Worm (Caenorhabditis elegans) whole organism, young adult: ENCODE measurements around the gene atg-7.

Experiments used
- B0019.2 ChIP-seq: fragments of 200-800 bp; sonication (Bioruptor generic); conservative IDR thresholded peaks from 2 replicates; pipeline ENCODE4 v1.3.6; 2022; ENCODE audit warnings: missing genetic modification reagents, missing genetic modification characterization, missing compliant biosample characterization
- B0035.1 ChIP-seq: sonication (generic microtip); optimal IDR thresholded peaks from 2 replicates; lab custom pipeline; 2016; ENCODE audit warnings: missing genetic modification characterization, mild to moderate bottlenecking, missing compliant biosample characterization, missing genotype, missing genetic modification reagents
- C17E4.6 ChIP-seq: fragments of 200-800 bp; sonication (Bioruptor generic); IDR thresholded peaks from 2 replicates; pipeline ENCODE4 v1.3.6; 2022; ENCODE audit warnings: missing genetic modification reagents, missing genetic modification characterization, missing compliant biosample characterization
- D2030.7 ChIP-seq: fragments of 200-800 bp; sonication (Bioruptor generic); IDR thresholded peaks from 2 replicates; pipeline ENCODE4 v1.3.6; 2022; ENCODE audit warnings: missing genetic modification reagents, missing genetic modification characterization, missing compliant biosample characterization
- F10E7.11 ChIP-seq: sonication (generic microtip); optimal IDR thresholded peaks from 2 replicates; lab custom pipeline; 2017; ENCODE audit warnings: mild to moderate bottlenecking, missing genetic modification characterization, moderate library complexity, missing compliant biosample characterization
- F33H1.4 ChIP-seq: fragments of 200-800 bp; sonication (Bioruptor generic); IDR thresholded peaks from 2 replicates; pipeline ENCODE4 v1.3.6; 2022; ENCODE audit warnings: missing genetic modification reagents, missing genetic modification characterization, missing compliant biosample characterization
- F49E8.2 ChIP-seq: sonication (generic microtip); optimal IDR thresholded peaks from 3 replicates; lab custom pipeline; 2017; ENCODE audit warnings: missing genetic modification characterization, mild to moderate bottlenecking, missing compliant biosample characterization, antibody characterized with exemption, moderate library complexity; ENCODE audit not compliant: insufficient read depth
- F52B5.7 ChIP-seq: sonication (generic microtip); optimal IDR thresholded peaks from 2 replicates; lab custom pipeline; 2016; ENCODE audit warnings: mild to moderate bottlenecking, missing genetic modification characterization, missing compliant biosample characterization
- F57C9.4 ChIP-seq: sonication (generic microtip); optimal IDR thresholded peaks from 2 replicates; lab custom pipeline; 2017; ENCODE audit warnings: mild to moderate bottlenecking, missing genetic modification characterization, missing compliant biosample characterization
- T07F8.4 ChIP-seq: sonication (generic microtip); optimal IDR thresholded peaks from 2 replicates; lab custom pipeline; 2016; ENCODE audit warnings: mild to moderate bottlenecking, missing genetic modification characterization, moderate library complexity, missing compliant biosample characterization
- Y53F4B.3 ChIP-seq: fragments of 200-800 bp; sonication (Bioruptor generic); IDR thresholded peaks from 2 replicates; pipeline ENCODE4 v1.3.6; 2022; ENCODE audit warnings: missing genetic modification reagents, missing genetic modification characterization, missing compliant biosample characterization
- attf-3 ChIP-seq: fragments of 200-800 bp; sonication (Bioruptor generic); conservative IDR thresholded peaks from 2 replicates; pipeline ENCODE4 v1.3.6; 2022; ENCODE audit warnings: missing genetic modification reagents, missing genetic modification characterization, missing compliant biosample characterization
- ceh-27 ChIP-seq: fragments of 200-800 bp; sonication (Bioruptor generic); optimal IDR thresholded peaks from 2 replicates; lab custom pipeline; 2018; ENCODE audit warnings: mild to moderate bottlenecking, missing genetic modification characterization, moderate library complexity, missing compliant biosample characterization
- ceh-91 ChIP-seq: fragments of 200-800 bp; sonication (Bioruptor generic); IDR thresholded peaks from 2 replicates; pipeline ENCODE4 v1.3.6; 2022; ENCODE audit warnings: missing genetic modification reagents, missing genetic modification characterization, missing compliant biosample characterization
- die-1 ChIP-seq: sonication (generic microtip); optimal IDR thresholded peaks from 2 replicates; lab custom pipeline; 2016; ENCODE audit warnings: missing genotype, mild to moderate bottlenecking, missing genetic modification characterization, missing compliant biosample characterization
- dpl-1 ChIP-seq: fragments of 150-350 bp; optimal IDR thresholded peaks from 2 replicates; lab custom pipeline; 2014; ENCODE audit warnings: missing biosample characterization, missing genetic modification reagents, missing genetic modification characterization
- efl-1 ChIP-seq: fragments of 150-350 bp; optimal IDR thresholded peaks from 2 replicates; lab custom pipeline; 2014; ENCODE audit warnings: missing biosample characterization, missing genetic modification reagents, missing genetic modification characterization
- egrh-3 ChIP-seq: fragments of 200-800 bp; sonication (Bioruptor generic); IDR thresholded peaks from 2 replicates; pipeline ENCODE4 v1.3.6; 2022; ENCODE audit warnings: missing genetic modification reagents, missing genetic modification characterization, missing compliant biosample characterization
- ekl-4 ChIP-seq: fragments of 200-800 bp; sonication (Bioruptor generic); IDR thresholded peaks from 2 replicates; pipeline ENCODE4 v1.3.6; 2022; ENCODE audit warnings: missing genetic modification reagents, missing genetic modification characterization, missing compliant biosample characterization
- him-1 ChIP-seq: sonication (generic microtip); optimal IDR thresholded peaks from 2 replicates; lab custom pipeline; 2016; ENCODE audit warnings: missing genotype, missing genetic modification reagents, missing genetic modification characterization, missing compliant biosample characterization
- hrde-1 ChIP-seq: sonication (generic microtip); optimal IDR thresholded peaks from 2 replicates; lab custom pipeline; 2016; ENCODE audit warnings: missing genetic modification characterization, mild to moderate bottlenecking, missing compliant biosample characterization, moderate library complexity, missing genotype, missing genetic modification reagents, borderline replicate concordance
- hsf-1 ChIP-seq: fragments of 200-800 bp; sonication (Bioruptor generic); IDR thresholded peaks from 2 replicates; pipeline ENCODE4 v1.3.6; 2022; ENCODE audit warnings: missing genetic modification reagents, missing genetic modification characterization, missing compliant biosample characterization
- let-607 ChIP-seq, 2 experiments: fragments of 200-800 bp in 1 of 2; sonication (Bioruptor generic) in 1 of 2; sonication (generic microtip) in 1 of 2; optimal IDR thresholded peaks; 2 replicates each; lab custom pipeline; 2016 to 2018; ENCODE audit warnings: mild to moderate bottlenecking in 2 of 2, missing compliant biosample characterization in 2 of 2, missing genetic modification characterization in 2 of 2, moderate library complexity in 2 of 2, missing genotype in 1 of 2
- lin-40 ChIP-seq: sonication (generic microtip); optimal IDR thresholded peaks from 2 replicates; lab custom pipeline; 2016; ENCODE audit warnings: missing genetic modification characterization, mild to moderate bottlenecking, missing compliant biosample characterization, missing genotype, missing genetic modification reagents
- lin-54 ChIP-seq: fragments of 200-800 bp; sonication (Bioruptor generic); optimal IDR thresholded peaks from 2 replicates; lab custom pipeline; 2018; ENCODE audit warnings: mild to moderate bottlenecking, missing genetic modification characterization, missing compliant biosample characterization
- lsl-1 ChIP-seq: fragments of 200-800 bp; sonication (Bioruptor generic); optimal IDR thresholded peaks from 2 replicates; lab custom pipeline; 2018; ENCODE audit warnings: mild to moderate bottlenecking, missing genetic modification characterization, moderate library complexity, missing compliant biosample characterization
- lsy-27 ChIP-seq: sonication (generic microtip); optimal IDR thresholded peaks from 2 replicates; lab custom pipeline; 2017; ENCODE audit warnings: missing genetic modification characterization, mild to moderate bottlenecking, missing compliant biosample characterization, antibody characterized with exemption, missing genotype, borderline replicate concordance; ENCODE audit not compliant: insufficient read depth
- madf-3 ChIP-seq: fragments of 200-800 bp; sonication (Bioruptor generic); IDR thresholded peaks from 2 replicates; pipeline ENCODE4 v1.3.6; 2022; ENCODE audit warnings: missing genetic modification reagents, missing genetic modification characterization, missing compliant biosample characterization
- madf-6 ChIP-seq: fragments of 200-800 bp; sonication (Bioruptor generic); IDR thresholded peaks from 2 replicates; pipeline ENCODE4 v1.3.6; 2022; ENCODE audit warnings: missing genetic modification reagents, missing genetic modification characterization, missing compliant biosample characterization
- madf-8 ChIP-seq: fragments of 200-800 bp; sonication (Bioruptor generic); conservative IDR thresholded peaks from 2 replicates; pipeline ENCODE4 v1.3.6; 2022; ENCODE audit warnings: missing genetic modification reagents, missing genetic modification characterization, missing compliant biosample characterization
- nfyb-1 ChIP-seq: fragments of 200-800 bp; sonication (Bioruptor generic); IDR thresholded peaks from 2 replicates; pipeline ENCODE4 v1.3.6; 2022; ENCODE audit warnings: missing genetic modification reagents, missing genetic modification characterization, missing compliant biosample characterization
- nhr-90 ChIP-seq: sonication (generic microtip); optimal IDR thresholded peaks from 2 replicates; lab custom pipeline; 2016; ENCODE audit warnings: missing genotype, mild to moderate bottlenecking, missing genetic modification characterization, missing compliant biosample characterization
- pbrm-1 ChIP-seq: fragments of 200-800 bp; sonication (Bioruptor generic); IDR thresholded peaks from 2 replicates; pipeline ENCODE4 v1.3.6; 2022; ENCODE audit warnings: missing genetic modification reagents, missing genetic modification characterization, missing compliant biosample characterization
- repo-1 ChIP-seq: sonication (generic microtip); optimal IDR thresholded peaks from 2 replicates; lab custom pipeline; 2017; ENCODE audit warnings: mild to moderate bottlenecking, missing genetic modification characterization, missing compliant biosample characterization
- snpc-1.1 ChIP-seq: sonication (generic microtip); optimal IDR thresholded peaks from 2 replicates; lab custom pipeline; 2017; ENCODE audit warnings: missing genetic modification characterization, mild to moderate bottlenecking, missing compliant biosample characterization, antibody characterized with exemption, moderate library complexity, missing genotype, missing genetic modification reagents; ENCODE audit not compliant: insufficient read depth
- snpc-1.3 ChIP-seq: sonication (generic microtip); optimal IDR thresholded peaks from 2 replicates; lab custom pipeline; 2017; ENCODE audit warnings: missing genetic modification characterization, mild to moderate bottlenecking, missing compliant biosample characterization, antibody characterized with exemption, moderate library complexity, missing genotype, missing genetic modification reagents; ENCODE audit not compliant: insufficient read depth
- snpc-3.4 ChIP-seq: sonication (generic microtip); optimal IDR thresholded peaks from 2 replicates; lab custom pipeline; 2017; ENCODE audit warnings: missing genetic modification characterization, mild to moderate bottlenecking, missing compliant biosample characterization, antibody characterized with exemption, moderate library complexity, missing genotype, missing genetic modification reagents
- snpc-4 ChIP-seq, 5 experiments: fragments of 150-350 bp in 1 of 5; sonication (generic microtip) in 4 of 5; optimal IDR thresholded peaks; 2 replicates each; lab custom pipeline; 2014 to 2018; ENCODE audit warnings: missing genetic modification characterization in 5 of 5, missing biosample characterization in 3 of 5, antibody characterized with exemption in 2 of 5, mild to moderate bottlenecking in 2 of 5, missing compliant biosample characterization in 2 of 5, missing genotype in 2 of 5, moderate library complexity in 2 of 5, missing genetic modification reagents in 1 of 5
- tlf-1 ChIP-seq: fragments of 200-800 bp; sonication (Bioruptor generic); optimal IDR thresholded peaks from 2 replicates; lab custom pipeline; 2018; ENCODE audit warnings: mild to moderate bottlenecking, missing genetic modification characterization, missing compliant biosample characterization
- unc-130 ChIP-seq: sonication (generic microtip); optimal IDR thresholded peaks from 2 replicates; lab custom pipeline; 2016; ENCODE audit warnings: missing genetic modification reagents, missing genetic modification characterization, missing compliant biosample characterization
- xnd-1 ChIP-seq: sonication (generic microtip); optimal IDR thresholded peaks from 2 replicates; lab custom pipeline; 2016; ENCODE audit warnings: missing genotype, missing genetic modification reagents, missing genetic modification characterization, missing compliant biosample characterization
- ztf-18 ChIP-seq: sonication (generic microtip); optimal IDR thresholded peaks from 2 replicates; lab custom pipeline; 2016; ENCODE audit warnings: missing genotype, mild to moderate bottlenecking, missing genetic modification characterization, missing compliant biosample characterization
- ztf-25 ChIP-seq: fragments of 200-800 bp; sonication (Bioruptor generic); IDR thresholded peaks from 2 replicates; pipeline ENCODE4 v1.3.6; 2022; ENCODE audit warnings: missing genetic modification reagents, missing genetic modification characterization, missing compliant biosample characterization
- ztf-28 ChIP-seq: fragments of 200-800 bp; sonication (Bioruptor generic); IDR thresholded peaks from 2 replicates; pipeline ENCODE4 v1.3.6; 2022; ENCODE audit warnings: missing genetic modification reagents, missing genetic modification characterization, missing compliant biosample characterization
- ztf-6 ChIP-seq: fragments of 200-800 bp; sonication (Bioruptor generic); IDR thresholded peaks from 2 replicates; pipeline ENCODE4 v1.3.6; 2022; ENCODE audit warnings: missing genetic modification reagents, missing genetic modification characterization, missing compliant biosample characterization

The atg-7 gene

ce11 chrIV:11083609-11084008 lies 2.8 kb upstream of the atg-7 start, which contains the start of gene klc-1:
TSS of gene klc-1 (plus strand) at chrIV:11083735.
- TF ChIP-seq let-607 (tag; optimal IDR thresholded peaks at IDR 0.05; lab: Kevin White, UChicago), result no peak
- peak; percentile 27 for TF ChIP-seq tlf-1
- peak; percentile 80 for TF ChIP-seq lsl-1 (GFP tag; lab: Kevin White, UChicago)
- TF ChIP-seq pbrm-1 (GFP tag; lab: Robert Waterston, UW), result peak; percentile 21; the same call in 1 of the 2 replicates
- TF ChIP-seq Y53F4B.3 (GFP tag; lab: Robert Waterston, UW), result 0 out of 2 replicates have a peak, but pooled peaks have one; percentile 6
- no peak for TF ChIP-seq F52B5.7 (tag; lab: Kevin White, UChicago)
- no peak for TF ChIP-seq F10E7.11 (tag; lab: Kevin White, UChicago)
- peak; percentile 75; the same call in 1 of the 2 replicates for TF ChIP-seq hsf-1 (GFP tag; lab: Robert Waterston, UW)
- TF ChIP-seq madf-3, result 0 out of 2 replicates have a peak, but pooled peaks have one; percentile 45
- peak; percentile 62 for TF ChIP-seq D2030.7
- TF ChIP-seq die-1 (tag; lab: Kevin White, UChicago), result no peak
- peak; percentile 15 for TF ChIP-seq snpc-1.1 (tag; lab: Kevin White, UChicago)
- peak; percentile 62 for TF ChIP-seq dpl-1 (GFP tag; lab: Kevin White, UChicago)
- TF ChIP-seq madf-6 (GFP tag; lab: Robert Waterston, UW), result peak; percentile 94
- 0 out of 2 replicates have a peak, but pooled peaks have one; percentile 5 for TF ChIP-seq B0019.2
- TF ChIP-seq lin-54 (GFP tag; lab: Kevin White, UChicago), result peak; percentile 27
- TF ChIP-seq egrh-3 (GFP tag; lab: Robert Waterston, UW), result no peak
- TF ChIP-seq F49E8.2, result peak; percentile 57
- TF ChIP-seq madf-8, result peak; percentile 81
- peak; percentile 60 for TF ChIP-seq xnd-1 (tag; lab: Kevin White, UChicago)
- TF ChIP-seq snpc-4 (GFP tag; optimal IDR thresholded peaks at IDR 0.05; lab: Kevin White, UChicago), result no peak
- TF ChIP-seq snpc-4 (tag; optimal IDR thresholded peaks at IDR 0.05; lab: Kevin White, UChicago), result peak in 1 of 4 experiments; percentile 57
- no peak for TF ChIP-seq snpc-1.3
- TF ChIP-seq repo-1 (tag; lab: Kevin White, UChicago), result no peak
- TF ChIP-seq ceh-91 (GFP tag; lab: Robert Waterston, UW), result peak; percentile 70
- TF ChIP-seq ekl-4 (GFP tag; lab: Robert Waterston, UW), result 0 out of 2 replicates have a peak, but pooled peaks have one; percentile 15
- TF ChIP-seq efl-1, result peak; percentile 93
- peak; percentile 55; the same call in 1 of the 2 replicates for TF ChIP-seq C17E4.6
- TF ChIP-seq B0035.1 (tag; lab: Kevin White, UChicago), result no peak
- peak; percentile 69 for TF ChIP-seq F33H1.4 (GFP tag; lab: Robert Waterston, UW)
- peak; percentile 22 for TF ChIP-seq unc-130 (GFP tag; lab: Kevin White, UChicago)
- TF ChIP-seq, all 124 proteins: peak for 22

DNA sequence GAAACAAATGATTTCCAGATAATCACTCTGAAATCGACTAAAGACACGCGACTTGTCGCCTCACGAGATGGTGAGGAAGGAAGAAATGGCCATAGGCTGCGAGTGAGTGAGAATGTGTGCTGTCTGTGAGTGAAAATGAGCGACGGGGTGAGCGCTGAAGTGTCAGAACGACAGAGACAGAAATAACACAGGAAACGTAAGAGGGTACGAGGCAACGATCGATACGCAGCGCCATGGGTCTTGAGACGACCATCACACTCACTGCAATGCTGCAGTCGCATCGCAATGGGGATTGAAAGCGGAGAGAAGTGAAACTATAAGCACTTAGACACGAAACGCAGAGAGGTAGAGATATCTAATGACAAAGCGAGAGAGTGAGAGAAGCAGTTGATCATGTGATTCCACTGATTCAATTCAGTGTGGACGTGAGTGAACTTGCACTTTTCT lies 2.0 kb upstream of the atg-7 start:
- TF ChIP-seq lsy-27 (tag; lab: Kevin White, UChicago) (no peak), attf-3 (GFP tag; lab: Robert Waterston, UW) (no peak), ceh-27 (GFP tag; lab: Kevin White, UChicago) (peak; percentile 90), snpc-3.4 (tag; lab: Kevin White, UChicago) (no peak), ztf-18 (tag; lab: Kevin White, UChicago) (peak; percentile 69), ztf-25 (GFP tag; lab: Robert Waterston, UW) (0 out of 2 replicates have a peak, but pooled peaks have one; percentile 26), him-1 (tag; lab: Kevin White, UChicago) (no peak), die-1 (tag; lab: Kevin White, UChicago) (peak; percentile 70), lin-40 (tag; lab: Kevin White, UChicago) (peak; percentile 93), nfyb-1 (GFP tag; lab: Robert Waterston, UW) (peak; percentile 90), ztf-6 (GFP tag; lab: Robert Waterston, UW) (no peak; the same call in 1 of the 2 replicates), T07F8.4 (tag; lab: Kevin White, UChicago) (peak; percentile 59), ztf-28 (no peak), nhr-90 (tag; lab: Kevin White, UChicago) (peak; percentile 74), hrde-1 (tag; lab: Kevin White, UChicago) (no peak), lin-54 (GFP tag; lab: Kevin White, UChicago) (peak; percentile 57), snpc-1.1 (tag; lab: Kevin White, UChicago) (no peak), B0019.2 (no peak), F57C9.4 (tag; lab: Kevin White, UChicago) (no peak)
